Worm (Caenorhabditis elegans) whole organism, L3 larva: ENCODE data around the gene F46E10.18.

Source experiments
- ceh-28 ChIP-seq: fragments of 150-350 bp; optimal IDR thresholded peaks from 2 replicates; lab custom pipeline; 2014; ENCODE audit warnings: missing biosample characterization, missing genetic modification reagents, missing genetic modification characterization
- elt-3 ChIP-seq, 3 experiments: fragments of 150-350 bp in 1 of 3; sonication (generic microtip) in 2 of 3; optimal IDR thresholded peaks; 2 replicates in 2 of 3; 4 replicates in 1 of 3; lab custom pipeline; 2014 to 2017; ENCODE audit warnings: missing biosample characterization in 3 of 3, missing genetic modification characterization in 3 of 3
- nhr-28 ChIP-seq: fragments of 150-350 bp; optimal IDR thresholded peaks from 2 replicates; lab custom pipeline; 2014; ENCODE audit warnings: missing biosample characterization, missing genetic modification characterization

ce11 chrV:6548309-6548708 is 27.5 kb downstream of the F46E10.18 start:
- TF ChIP-seq elt-3 (tag; optimal IDR thresholded peaks at IDR 0.05; lab: Kevin White, UChicago) (no peak), ceh-28 (tag; lab: Kevin White, UChicago) (no peak), nhr-28 (tag; lab: Kevin White, UChicago) (no peak)
